Worm (Caenorhabditis elegans): ENCODE measurements around the gene mam-1.

ce11 chrX:841393-841792 lies 46.8 kb downstream of the mam-1 start, which contains the start of gene F39H12.3:
- TF ChIP-seq ztf-29 (GFP tag; IDR thresholded peaks at IDR 0.05): no peak
- no peak for TF ChIP-seq klf-2 (GFP tag; conservative IDR thresholded peaks at IDR 0.05)
- no peak for TF ChIP-seq ztf-23 (GFP tag; IDR thresholded peaks at IDR 0.05)
- no peak for TF ChIP-seq tab-1 (GFP tag; IDR thresholded peaks at IDR 0.05)
- no peak for TF ChIP-seq med-1 (GFP tag; optimal IDR thresholded peaks at IDR 0.05; ENCODE audit: insufficient read depth)
- no peak for TF ChIP-seq cog-1 (tag; optimal IDR thresholded peaks at IDR 0.05)
- no peak for TF ChIP-seq flt-1 (GFP tag; IDR thresholded peaks at IDR 0.05)
- TF ChIP-seq T22C8.4 (GFP tag; IDR thresholded peaks at IDR 0.05): no peak
- no peak for TF ChIP-seq ref-1 (GFP tag; conservative IDR thresholded peaks at IDR 0.05)
